Fruit fly (Drosophila melanogaster) whole organism, embryonic: ENCODE results near the gene CG43999.

Source experiments
- CG16779 ChIP-seq: fragments of 200-800 bp; sonication (Bioruptor generic); IDR thresholded peaks from 2 replicates; pipeline ENCODE4 v1.3.6; 2022; ENCODE audit warnings: missing biosample characterization, missing genetic modification characterization
- CG16863 ChIP-seq: fragments of 200-800 bp; sonication (Bioruptor generic); optimal IDR thresholded peaks from 3 replicates; lab custom pipeline; 2016; ENCODE audit warnings: missing biosample characterization, missing genetic modification characterization
- CG8478 ChIP-seq: fragments of >200 bp; optimal IDR thresholded peaks from 2 replicates; lab custom pipeline; 2018
- Dek ChIP-seq: fragments of 200-800 bp; sonication (Bioruptor generic); optimal IDR thresholded peaks from 3 replicates; lab custom pipeline; 2019; ENCODE audit warnings: missing biosample characterization, mild to moderate bottlenecking, missing genetic modification characterization, moderate library complexity
- ken ChIP-seq: fragments of 200-800 bp; sonication (Bioruptor generic); IDR thresholded peaks from 3 replicates; pipeline ENCODE4 v1.3.6; 2022; ENCODE audit warnings: missing biosample characterization, missing genetic modification characterization
- pnt ChIP-seq: fragments of 200-800 bp; sonication (Bioruptor generic); optimal IDR thresholded peaks from 3 replicates; lab custom pipeline; 2016; ENCODE audit warnings: missing biosample characterization, missing genetic modification characterization

dm6 chr3R:23920387-23920786, 8.4 kb downstream of the CG43999 start:
- TF ChIP-seq Dek (tag; lab: Kevin White, UChicago) (no peak), CG8478 (lab: Kevin White, UChicago) (no peak), ken (GFP tag; lab: Robert Waterston, UW) (no peak), CG16779 (GFP tag; lab: Robert Waterston, UW) (no peak), pnt (GFP tag; lab: Kevin White, UChicago) (no peak), CG16863 (GFP tag; lab: Kevin White, UChicago) (no peak)
